Worm (Caenorhabditis elegans): ENCODE data around the gene npp-5.
A peak's percentile ranks its signal among the peaks of the same experiment; 100 is the strongest.

npp-5 gene

DNA sequence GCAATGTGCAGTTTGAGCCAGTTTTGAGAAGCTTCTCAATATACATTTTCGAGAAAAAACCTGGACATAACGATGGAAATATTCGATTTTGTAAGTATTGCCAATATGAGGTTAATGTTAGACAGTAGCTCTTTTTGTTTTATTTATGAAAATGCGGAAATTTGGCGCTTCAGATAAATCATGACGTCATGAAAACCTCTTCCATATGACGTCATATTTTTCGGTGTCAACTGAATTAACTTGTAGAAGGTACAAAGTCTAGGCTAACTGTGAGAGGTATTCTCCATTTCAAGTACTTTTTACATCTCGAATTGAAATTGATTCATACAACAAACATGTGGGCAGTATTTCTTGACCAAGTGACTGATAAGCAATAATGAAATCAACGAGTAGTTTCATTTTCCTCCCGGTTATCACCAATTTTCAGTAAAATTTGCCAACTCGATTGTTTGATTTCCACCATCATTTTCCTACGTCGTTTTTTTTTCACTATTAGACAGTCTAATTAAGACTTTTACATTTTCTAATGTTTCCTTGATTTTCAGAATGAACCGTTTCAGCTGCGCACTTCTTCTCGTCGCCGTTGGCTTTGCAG, 28.3 kb downstream of the npp-5 start, which contains the start of gene F54D5.3:
TSS of gene F54D5.3 (plus strand) at position 546 of the 595 bp plus-strand sequence.
- TF ChIP-seq F13H6.1 (tag; optimal IDR thresholded peaks at IDR 0.05): no peak
- TF ChIP-seq fos-1 (tag; optimal IDR thresholded peaks at IDR 0.05): peak; percentile 87
- no peak for TF ChIP-seq nhr-25 (tag; optimal IDR thresholded peaks at IDR 0.05)

DNA sequence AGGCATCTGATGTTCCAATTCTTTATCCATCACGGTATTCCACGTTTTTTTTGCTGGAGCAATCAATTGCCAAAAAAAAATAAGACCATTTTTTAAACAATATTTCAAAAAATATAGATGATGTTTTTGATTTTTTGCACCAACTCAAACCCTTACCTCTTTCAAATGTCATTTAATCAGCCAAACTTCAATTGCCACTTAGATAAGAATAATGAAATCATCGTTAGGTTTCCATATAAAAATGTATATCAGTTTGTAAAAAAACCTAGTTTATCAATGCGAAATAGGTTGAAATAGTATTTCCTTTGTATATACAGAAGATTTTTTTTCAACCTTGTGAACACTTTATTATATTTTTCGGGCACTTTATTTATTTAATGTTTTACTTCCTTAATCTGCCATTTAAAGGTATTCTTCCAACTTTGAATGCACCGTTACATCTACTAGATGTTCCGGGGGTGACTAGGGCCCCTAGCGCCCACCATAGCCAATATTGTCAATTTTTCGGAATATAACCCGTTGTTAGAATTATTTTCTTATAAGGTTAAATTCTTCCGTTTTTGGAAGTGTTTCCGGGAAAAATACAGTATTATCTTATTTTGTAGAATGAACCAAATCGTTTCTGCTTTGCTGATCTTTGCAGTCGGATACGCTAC, 30.3 kb downstream of the npp-5 start, which contains the start of the genes F54D5.23 and F54D5.4:
TSS of gene F54D5.23 (minus strand) at position 75 of the 656 bp plus-strand sequence.
TSS of gene F54D5.4 (plus strand) at position 606 of the 656 bp plus-strand sequence.
- peak; percentile 82 for TF ChIP-seq fos-1 (tag; optimal IDR thresholded peaks at IDR 0.05)
- TF ChIP-seq unc-39 (tag; optimal IDR thresholded peaks at IDR 0.05): no peak
- no peak for TF ChIP-seq crh-2 (tag; optimal IDR thresholded peaks at IDR 0.05)

DNA sequence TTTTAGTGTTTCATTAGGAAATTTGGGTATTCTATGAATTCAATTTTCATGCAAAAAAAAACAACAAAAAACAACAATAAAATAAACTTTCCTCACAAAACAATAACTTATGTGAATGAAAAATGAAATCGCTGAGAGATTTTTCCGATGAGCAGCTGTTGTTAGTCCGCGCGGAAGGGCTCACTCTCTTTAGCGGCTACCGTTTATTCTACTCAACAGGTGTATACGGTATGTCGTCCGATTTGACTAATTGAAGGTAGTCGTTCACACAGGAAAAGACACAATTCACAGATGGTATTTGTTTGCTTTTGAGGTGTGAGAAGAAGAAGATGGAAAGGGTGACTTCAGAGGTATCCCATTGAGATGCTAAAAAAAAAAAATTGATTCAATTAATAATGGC, 30.9 kb downstream of the npp-5 start:
- TF ChIP-seq snpc-4 (tag; optimal IDR thresholded peaks at IDR 0.05): no peak
- no peak for TF ChIP-seq nhr-10 (tag; optimal IDR thresholded peaks at IDR 0.05)
- TF ChIP-seq sma-3 (GFP tag; optimal IDR thresholded peaks at IDR 0.05): no peak
- TF ChIP-seq blmp-1 (tag; optimal IDR thresholded peaks at IDR 0.05; ENCODE audit: insufficient read depth): no peak
- TF ChIP-seq unc-39 (tag; optimal IDR thresholded peaks at IDR 0.05): no peak
- TF ChIP-seq unc-55 (GFP tag; optimal IDR thresholded peaks at IDR 0.05): no peak

DNA sequence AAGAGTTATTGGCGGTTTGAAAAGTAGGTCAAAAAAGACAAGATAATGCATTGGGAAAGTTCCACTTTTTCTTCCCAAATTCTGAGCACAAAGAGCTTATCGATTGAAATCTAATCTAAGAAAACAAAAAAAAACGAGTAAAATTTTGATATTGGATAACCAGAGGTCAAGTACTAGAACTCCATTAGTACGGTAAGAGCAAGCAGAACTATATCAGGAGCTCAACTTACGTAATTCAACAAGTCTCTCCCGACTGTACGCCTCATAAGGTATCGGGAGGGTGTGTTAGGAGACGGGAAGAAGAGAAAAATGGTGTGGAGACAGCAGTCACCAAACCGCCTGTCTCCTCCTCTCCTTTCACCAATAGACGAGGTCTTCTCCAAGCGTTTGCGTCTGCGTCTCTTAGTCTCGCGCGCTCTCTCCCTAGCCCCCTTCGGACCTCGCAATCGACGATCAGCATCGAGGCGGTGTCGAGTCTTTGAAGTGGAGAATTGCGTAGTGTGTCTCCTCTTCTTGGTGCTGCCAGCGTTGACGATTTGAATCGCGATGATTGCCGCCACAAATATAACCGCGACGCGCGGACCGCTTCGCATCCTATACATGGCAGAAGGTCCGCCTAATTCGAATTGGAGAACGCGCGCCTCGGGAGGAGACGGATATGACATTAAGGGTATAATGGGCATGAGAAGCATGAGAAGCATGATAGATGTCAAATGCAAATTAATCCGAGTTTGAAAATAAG, 32.5 kb downstream of the npp-5 start, which contains the start of gene F54D5.5:
TSS of gene F54D5.5 (minus strand) at position 51 of the 742 bp plus-strand sequence.
- TF ChIP-seq crh-2 (tag; optimal IDR thresholded peaks at IDR 0.05) (no peak), nhr-129 (tag; optimal IDR thresholded peaks at IDR 0.05) (peak; percentile 54), nhr-25 (tag; optimal IDR thresholded peaks at IDR 0.05) (no peak), nhr-12 (tag; optimal IDR thresholded peaks at IDR 0.05) (no peak), lin-39 (tag; optimal IDR thresholded peaks at IDR 0.05) (peak; percentile 77), nhr-21 (tag; optimal IDR thresholded peaks at IDR 0.05) (no peak), C34F6.9 (tag; optimal IDR thresholded peaks at IDR 0.05) (peak; percentile 7), lin-11 (tag; optimal IDR thresholded peaks at IDR 0.05) (peak; percentile 33), zag-1 (tag; optimal IDR thresholded peaks at IDR 0.05) (no peak), unc-55 (GFP tag; optimal IDR thresholded peaks at IDR 0.05) (peak; percentile 34), mab-5 (tag; optimal IDR thresholded peaks at IDR 0.05) (peak; percentile 2), unc-39 (tag; optimal IDR thresholded peaks at IDR 0.05) (no peak), alr-1 (tag; optimal IDR thresholded peaks at IDR 0.05) (no peak), fos-1 (tag; optimal IDR thresholded peaks at IDR 0.05) (no peak), gmeb-1 (tag; optimal IDR thresholded peaks at IDR 0.05) (no peak), lsy-2 (tag; optimal IDR thresholded peaks at IDR 0.05) (no peak), F13H6.1 (tag; optimal IDR thresholded peaks at IDR 0.05) (peak; percentile 5), Y55F3AM.14 (GFP tag; optimal IDR thresholded peaks at IDR 0.05) (no peak), snpc-4 (tag; optimal IDR thresholded peaks at IDR 0.05) (no peak), nhr-23 (tag; optimal IDR thresholded peaks at IDR 0.05) (no peak)

DNA sequence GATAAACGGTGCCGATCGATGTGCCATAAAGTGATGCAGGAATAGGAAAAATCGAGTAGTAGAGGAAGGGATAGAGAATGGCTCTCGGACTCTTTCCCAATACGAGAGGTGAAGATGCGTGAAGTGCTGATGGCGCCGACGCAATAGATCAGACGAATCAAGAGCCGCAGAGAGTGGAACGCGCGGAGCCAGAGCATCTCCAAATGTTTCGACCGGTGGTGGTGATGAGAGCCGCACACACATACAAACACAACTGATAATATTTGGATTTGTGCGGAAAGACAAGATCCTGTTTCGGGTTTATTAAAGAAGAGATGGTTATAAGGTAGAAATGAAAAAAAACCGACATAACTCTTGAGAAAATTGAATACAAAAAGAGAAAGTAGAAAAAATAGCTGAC, 35.5 kb downstream of the npp-5 start, which contains the start of gene F54D5.15:
TSS of gene F54D5.15 (minus strand) at position 101 of the 400 bp plus-strand sequence.
- TF ChIP-seq lin-11 (tag; optimal IDR thresholded peaks at IDR 0.05) (no peak), lin-39 (tag; optimal IDR thresholded peaks at IDR 0.05) (no peak), egl-27 (tag; optimal IDR thresholded peaks at IDR 0.05) (no peak)

DNA sequence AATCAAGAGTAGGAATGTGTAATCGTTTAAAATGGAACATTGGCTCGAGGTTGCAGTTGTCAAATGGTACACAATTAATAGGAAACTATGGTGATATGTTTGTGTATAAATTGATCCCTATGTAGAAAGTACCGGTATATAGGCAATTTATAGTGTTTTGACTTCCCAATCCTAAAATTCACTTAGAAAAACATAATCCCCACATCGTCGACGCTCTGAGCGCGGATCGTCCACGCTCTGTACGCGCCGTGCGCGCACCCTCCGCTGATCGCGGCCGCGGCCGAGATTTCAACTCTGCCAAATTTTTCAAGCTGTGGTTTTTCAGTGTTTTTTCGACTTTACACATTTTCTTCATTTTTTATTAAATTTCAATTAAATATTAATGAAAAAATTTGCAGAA, 43.3 kb downstream of the npp-5 start, which contains the start of gene F54D5.17:
TSS of gene F54D5.17 (plus strand) at position 301 of the 400 bp plus-strand sequence.
- TF ChIP-seq nhr-11 (tag; optimal IDR thresholded peaks at IDR 0.05): no peak
- TF ChIP-seq alr-1 (tag; optimal IDR thresholded peaks at IDR 0.05): no peak
- TF ChIP-seq dmd-4 (tag; optimal IDR thresholded peaks at IDR 0.05): no peak
- no peak for TF ChIP-seq fos-1 (tag; optimal IDR thresholded peaks at IDR 0.05)
- TF ChIP-seq ZK546.5 (tag; optimal IDR thresholded peaks at IDR 0.05): no peak
- no peak for TF ChIP-seq crh-2 (tag; optimal IDR thresholded peaks at IDR 0.05)
- TF ChIP-seq nhr-237 (tag; optimal IDR thresholded peaks at IDR 0.05): no peak
- TF ChIP-seq sem-4 (tag; optimal IDR thresholded peaks at IDR 0.05): no peak
- TF ChIP-seq sma-9 (GFP tag; optimal IDR thresholded peaks at IDR 0.05): no peak
- no peak for TF ChIP-seq sma-9 (tag; optimal IDR thresholded peaks at IDR 0.05)
- TF ChIP-seq unc-39 (tag; optimal IDR thresholded peaks at IDR 0.05): no peak
- TF ChIP-seq Y55F3AM.14 (GFP tag; optimal IDR thresholded peaks at IDR 0.05): no peak
- no peak for TF ChIP-seq ztf-4 (tag; optimal IDR thresholded peaks at IDR 0.05)
